Worm (Caenorhabditis elegans) whole organism, L3 larva: ENCODE results near the gene srlf-15.

Source experiments
- R02D3.7 ChIP-seq: fragments of 150-350 bp; optimal IDR thresholded peaks from 2 replicates; lab custom pipeline; 2014; ENCODE audit warnings: missing biosample characterization, missing genetic modification characterization
- ZK546.5 ChIP-seq: sonication (generic microtip); optimal IDR thresholded peaks from 2 replicates; lab custom pipeline; 2017; ENCODE audit warnings: missing biosample characterization, missing genetic modification characterization
- ama-1 ChIP-seq: fragments of 150-350 bp; optimal IDR thresholded peaks from 2 replicates; lab custom pipeline; 2018
- ceh-16 ChIP-seq: sonication (generic microtip); optimal IDR thresholded peaks from 2 replicates; lab custom pipeline; 2017; ENCODE audit warnings: missing biosample characterization, missing genetic modification characterization
- ceh-28 ChIP-seq: fragments of 150-350 bp; optimal IDR thresholded peaks from 2 replicates; lab custom pipeline; 2014; ENCODE audit warnings: missing biosample characterization, missing genetic modification reagents, missing genetic modification characterization
- ceh-82 ChIP-seq: fragments of 150-350 bp; optimal IDR thresholded peaks from 2 replicates; lab custom pipeline; 2014; ENCODE audit warnings: missing biosample characterization, missing genetic modification characterization
- daf-12 ChIP-seq: fragments of 150-350 bp; optimal IDR thresholded peaks from 2 replicates; lab custom pipeline; 2014; ENCODE audit warnings: missing biosample characterization, missing genetic modification reagents, missing genetic modification characterization
- egl-27 ChIP-seq: sonication (generic microtip); optimal IDR thresholded peaks from 4 replicates; lab custom pipeline; 2017; ENCODE audit warnings: missing biosample characterization, missing genetic modification reagents, missing genetic modification characterization
- elt-1 ChIP-seq: fragments of 150-350 bp; optimal IDR thresholded peaks from 2 replicates; lab custom pipeline; 2014; ENCODE audit warnings: missing biosample characterization, missing genetic modification characterization
- elt-2 ChIP-seq: sonication (generic microtip); optimal IDR thresholded peaks from 2 replicates; lab custom pipeline; 2016; ENCODE audit warnings: missing genetic modification reagents, mild to moderate bottlenecking, missing genetic modification characterization, missing compliant biosample characterization
- eor-1 ChIP-seq, 2 experiments: fragments of 150-350 bp; optimal IDR thresholded peaks; 2 replicates each; lab custom pipeline; 2014 to 2018; ENCODE audit warnings: missing biosample characterization in 2 of 2, missing genetic modification characterization in 2 of 2
- fkh-10 ChIP-seq: sonication (generic microtip); optimal IDR thresholded peaks from 2 replicates; lab custom pipeline; 2017; ENCODE audit warnings: missing biosample characterization, missing genetic modification reagents, missing genetic modification characterization
- fkh-2 ChIP-seq: fragments of 150-350 bp; optimal IDR thresholded peaks from 2 replicates; lab custom pipeline; 2014; ENCODE audit warnings: missing biosample characterization, missing genetic modification reagents, missing genetic modification characterization
- fos-1 ChIP-seq: fragments of 150-350 bp; optimal IDR thresholded peaks from 2 replicates; lab custom pipeline; 2014; ENCODE audit warnings: missing biosample characterization, missing genetic modification characterization
- hmg-11 ChIP-seq: sonication (generic microtip); optimal IDR thresholded peaks from 2 replicates; lab custom pipeline; 2016; ENCODE audit warnings: missing genetic modification characterization, missing compliant biosample characterization
- jun-1 ChIP-seq: fragments of 150-350 bp; optimal IDR thresholded peaks from 2 replicates; lab custom pipeline; 2014; ENCODE audit warnings: missing biosample characterization, missing genetic modification reagents, missing genetic modification characterization
- lin-15B ChIP-seq: fragments of 150-350 bp; optimal IDR thresholded peaks from 2 replicates; lab custom pipeline; 2014; ENCODE audit warnings: missing biosample characterization, missing genetic modification characterization
- lin-39 ChIP-seq: fragments of 150-350 bp; optimal IDR thresholded peaks from 2 replicates; lab custom pipeline; 2018; ENCODE audit warnings: missing biosample characterization, missing genetic modification reagents, missing genetic modification characterization
- mdl-1 ChIP-seq: fragments of 150-350 bp; optimal IDR thresholded peaks from 2 replicates; lab custom pipeline; 2014; ENCODE audit warnings: missing biosample characterization, missing genetic modification characterization
- nfya-1 ChIP-seq: sonication (generic microtip); optimal IDR thresholded peaks from 2 replicates; lab custom pipeline; 2017; ENCODE audit warnings: missing genetic modification characterization, mild to moderate bottlenecking, missing compliant biosample characterization, antibody characterized with exemption, moderate library complexity; ENCODE audit not compliant: insufficient read depth
- nhr-11 ChIP-seq: fragments of 150-350 bp; optimal IDR thresholded peaks from 2 replicates; lab custom pipeline; 2014; ENCODE audit warnings: missing biosample characterization, missing genetic modification characterization
- nhr-12 ChIP-seq: fragments of 150-350 bp; optimal IDR thresholded peaks from 2 replicates; lab custom pipeline; 2014; ENCODE audit warnings: missing biosample characterization, missing genetic modification characterization
- nhr-23 ChIP-seq: fragments of 150-350 bp; optimal IDR thresholded peaks from 2 replicates; lab custom pipeline; 2014; ENCODE audit warnings: missing biosample characterization, missing genetic modification reagents, missing genetic modification characterization
- nhr-237 ChIP-seq: fragments of 150-350 bp; optimal IDR thresholded peaks from 2 replicates; lab custom pipeline; 2014; ENCODE audit warnings: missing biosample characterization, missing genetic modification characterization
- nhr-25 ChIP-seq: sonication (generic microtip); optimal IDR thresholded peaks from 2 replicates; lab custom pipeline; 2017; ENCODE audit warnings: missing biosample characterization, missing genetic modification characterization
- nhr-28 ChIP-seq: fragments of 150-350 bp; optimal IDR thresholded peaks from 2 replicates; lab custom pipeline; 2014; ENCODE audit warnings: missing biosample characterization, missing genetic modification characterization
- nhr-43 ChIP-seq: sonication (generic microtip); optimal IDR thresholded peaks from 2 replicates; lab custom pipeline; 2016; ENCODE audit warnings: mild to moderate bottlenecking, missing genetic modification characterization, missing compliant biosample characterization; ENCODE audit not compliant: poor library complexity, severe bottlenecking
- nhr-76 ChIP-seq: fragments of 150-350 bp; sonication (generic microtip); optimal IDR thresholded peaks from 5 replicates; lab custom pipeline; 2014; ENCODE audit warnings: missing biosample characterization, missing genetic modification characterization
- pha-4 ChIP-seq: fragments of 150-350 bp; optimal IDR thresholded peaks from 2 replicates; lab custom pipeline; 2014; ENCODE audit warnings: missing biosample characterization, missing genetic modification reagents, missing genetic modification characterization
- snpc-4 ChIP-seq: fragments of 150-350 bp; optimal IDR thresholded peaks from 2 replicates; lab custom pipeline; 2014; ENCODE audit warnings: missing biosample characterization, missing genetic modification characterization
- unc-39 ChIP-seq: sonication (generic microtip); optimal IDR thresholded peaks from 4 replicates; lab custom pipeline; 2017; ENCODE audit warnings: missing biosample characterization, missing genetic modification characterization
- zag-1 ChIP-seq: fragments of 150-350 bp; optimal IDR thresholded peaks from 2 replicates; lab custom pipeline; 2014; ENCODE audit warnings: missing biosample characterization, missing genetic modification characterization
- ztf-11 ChIP-seq: fragments of 150-350 bp; optimal IDR thresholded peaks from 2 replicates; lab custom pipeline; 2014; ENCODE audit warnings: missing biosample characterization, missing genetic modification characterization

Gene srlf-15

ce11 chrII:11015210-11015609 lies 20.7 kb upstream of the srlf-15 start:
- TF ChIP-seq ceh-82 (tag; lab: Kevin White, UChicago) (no peak), nhr-25 (tag; lab: Kevin White, UChicago) (peak; percentile 7), jun-1 (tag; lab: Kevin White, UChicago) (no peak), mdl-1 (tag; lab: Kevin White, UChicago) (no peak), ama-1 (lab: Kevin White, UChicago) (peak; percentile 50), snpc-4 (no peak), nhr-237 (tag; lab: Kevin White, UChicago) (no peak), pha-4 (tag; lab: Kevin White, UChicago) (no peak), nhr-12 (tag; lab: Kevin White, UChicago) (no peak), fkh-2 (tag; lab: Kevin White, UChicago) (no peak), elt-1 (tag; lab: Kevin White, UChicago) (peak; percentile 39), ZK546.5 (tag; lab: Kevin White, UChicago) (no peak), hmg-11 (tag; lab: Kevin White, UChicago) (no peak), egl-27 (tag; lab: Kevin White, UChicago) (no peak), nhr-23 (tag; lab: Kevin White, UChicago) (peak; percentile 6), nhr-28 (tag; lab: Kevin White, UChicago) (no peak)

DNA sequence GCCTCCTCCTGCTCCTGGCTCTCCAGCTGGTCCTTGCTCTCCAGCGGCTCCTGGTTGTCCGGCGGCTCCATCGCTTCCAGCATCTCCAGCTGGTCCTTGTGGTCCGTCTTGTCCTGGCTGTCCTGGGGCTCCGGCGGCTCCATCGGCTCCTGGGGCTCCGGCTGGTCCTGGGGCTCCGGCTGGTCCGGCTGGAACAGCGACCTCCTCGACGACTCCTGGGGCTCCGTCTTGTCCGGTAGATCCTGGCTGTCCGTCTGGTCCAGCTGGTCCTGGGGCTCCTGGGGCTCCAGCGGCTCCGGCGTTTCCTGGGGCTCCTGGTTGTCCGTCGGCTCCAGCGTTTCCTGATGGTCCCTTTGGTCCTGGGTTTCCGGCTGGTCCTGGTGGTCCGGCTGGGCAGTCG lies 20.1 kb upstream of the srlf-15 start:
- TF ChIP-seq hmg-11 (tag; lab: Kevin White, UChicago) (no peak), nhr-237 (tag; lab: Kevin White, UChicago) (no peak), nhr-76 (tag; lab: Kevin White, UChicago) (no peak), nhr-11 (tag; lab: Kevin White, UChicago) (no peak), ZK546.5 (tag; lab: Kevin White, UChicago) (no peak), lin-39 (no peak), nfya-1 (tag; lab: Kevin White, UChicago) (no peak), nhr-43 (peak; percentile 26), ceh-82 (tag; lab: Kevin White, UChicago) (no peak)

ce11 chrII:11016435-11016834 lies 19.4 kb upstream of the srlf-15 start:
- TF ChIP-seq nhr-43: no peak
- TF ChIP-seq nfya-1 (tag; lab: Kevin White, UChicago): peak; percentile 17
- TF ChIP-seq daf-12: no peak
- TF ChIP-seq ceh-16 (tag; lab: Kevin White, UChicago): peak; percentile 8

DNA sequence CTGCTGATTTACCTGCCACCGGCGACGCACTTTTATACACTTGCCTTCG lies 19.2 kb upstream of the srlf-15 start, which contains the start of gene ram-2:
ram-2 (minus strand) TSS at position 47 of the 49 bp plus-strand sequence.
- peak; percentile 68 for TF ChIP-seq nhr-25 (tag; lab: Kevin White, UChicago)
- TF ChIP-seq eor-1 (tag; optimal IDR thresholded peaks at IDR 0.05; lab: Kevin White, UChicago): no peak

DNA sequence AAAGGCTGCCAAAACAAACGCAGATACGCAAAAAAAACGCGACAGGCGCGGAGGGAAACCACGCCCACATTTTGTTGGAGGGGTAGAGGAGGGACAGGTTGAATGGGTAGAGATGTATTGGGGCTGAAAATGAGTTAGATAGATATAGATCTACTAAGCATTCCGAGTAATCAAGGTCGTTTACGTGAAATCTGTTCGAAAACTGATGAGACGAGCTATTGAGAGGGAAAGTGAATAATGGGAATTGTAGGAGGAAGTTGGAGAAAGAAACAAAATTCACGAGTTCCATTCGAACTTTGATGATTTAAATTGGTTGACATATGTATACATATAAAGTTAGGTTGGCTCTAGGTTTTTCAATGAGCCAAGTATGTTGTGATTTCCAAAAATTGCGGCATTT lies 19.0 kb upstream of the srlf-15 start:
- TF ChIP-seq elt-1 (tag; lab: Kevin White, UChicago) (peak; percentile 85), nhr-25 (tag; lab: Kevin White, UChicago) (peak; percentile 51), fkh-10 (GFP tag; lab: Kevin White, UChicago) (no peak)

- TF ChIP-seq fos-1 (tag; lab: Kevin White, UChicago) (no peak), eor-1 (tag; optimal IDR thresholded peaks at IDR 0.05; lab: Kevin White, UChicago) (no peak), ceh-28 (tag; lab: Kevin White, UChicago) (no peak), R02D3.7 (no peak), jun-1 (tag; lab: Kevin White, UChicago) (no peak), lin-15B (tag; lab: Kevin White, UChicago) (no peak), nhr-25 (tag; lab: Kevin White, UChicago) (peak; percentile 59), elt-2 (tag; lab: Kevin White, UChicago) (no peak), unc-39 (tag; lab: Kevin White, UChicago) (no peak), zag-1 (tag; lab: Kevin White, UChicago) (no peak), ztf-11 (tag; lab: Kevin White, UChicago) (no peak), elt-1 (tag; lab: Kevin White, UChicago) (peak; percentile 76), fkh-2 (tag; lab: Kevin White, UChicago) (no peak)
- TF ChIP-seq, all 47 proteins: peak for 2
Observed at ce11 chrII:11020707-11021106, 15.2 kb upstream of the srlf-15 start.
